Fruit fly (Drosophila melanogaster): Measurements from ENCODE around the gene CG15260.
A peak's percentile ranks its signal among the peaks of the same experiment; 100 is the strongest.

CG15260 gene

DNA sequence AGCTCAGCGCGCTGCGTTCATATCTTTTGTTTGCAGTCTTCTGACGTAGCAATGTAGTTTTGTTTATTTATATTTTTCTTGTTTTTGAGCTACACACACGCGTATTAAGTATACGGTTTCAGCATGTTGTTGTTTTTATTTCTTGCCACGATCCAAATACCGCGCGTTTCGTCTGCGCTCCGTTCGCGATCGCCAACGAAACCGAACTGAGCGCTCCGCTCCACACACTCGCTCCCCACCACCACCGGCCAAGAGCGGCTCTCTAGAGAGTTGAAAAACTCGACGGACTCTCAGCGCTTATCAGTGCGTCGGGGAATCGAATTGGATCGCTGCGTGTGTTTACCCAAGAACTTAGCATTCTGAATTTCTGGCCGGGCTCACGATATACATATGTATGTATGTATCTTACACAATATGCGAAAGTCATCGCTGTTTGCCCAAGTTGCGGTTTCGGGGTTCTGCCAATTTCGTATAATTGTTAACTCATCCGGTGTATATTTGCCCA lies 27.5 kb downstream of the CG15260 start, which contains the start of gene yuri (continued):
- TF ChIP-seq disco-r (GFP tag; optimal IDR thresholded peaks at IDR 0.05): no peak
- no peak for TF ChIP-seq dati (GFP tag; IDR thresholded peaks at IDR 0.05)
- TF ChIP-seq gro (GFP tag; optimal IDR thresholded peaks at IDR 0.05): peak; percentile 64
- TF ChIP-seq CG6854 (GFP tag; optimal IDR thresholded peaks at IDR 0.05): peak; percentile 43
- TF ChIP-seq Sox100B (GFP tag; optimal IDR thresholded peaks at IDR 0.05): no peak
- TF ChIP-seq Dad (GFP tag; optimal IDR thresholded peaks at IDR 0.05): no peak
- TF ChIP-seq kni (GFP tag; optimal IDR thresholded peaks at IDR 0.05): peak; percentile 79
- peak; percentile 1 for TF ChIP-seq Side (GFP tag; optimal IDR thresholded peaks at IDR 0.05)
- no peak for TF ChIP-seq ewg (GFP tag; optimal IDR thresholded peaks at IDR 0.05)
- 0 out of 2 replicates have a peak, but pooled peaks have one; percentile 38 for TF ChIP-seq CG11696 (GFP tag; IDR thresholded peaks at IDR 0.05)
- no peak for TF ChIP-seq CG10366 (GFP tag; IDR thresholded peaks at IDR 0.05)
- peak; percentile 74; the same call in 1 of the 2 replicates for TF ChIP-seq vvl (GFP tag; IDR thresholded peaks at IDR 0.05)
- TF ChIP-seq HLH54F (GFP tag; optimal IDR thresholded peaks at IDR 0.05): no peak
- TF ChIP-seq mirr (GFP tag; optimal IDR thresholded peaks at IDR 0.05): peak; percentile 71
- TF ChIP-seq CG5953 (GFP tag; IDR thresholded peaks at IDR 0.05): 0 out of 2 replicates have a peak, but pooled peaks have one; percentile 40
- TF ChIP-seq abd-A (tag; optimal IDR thresholded peaks at IDR 0.05): no peak
- no peak for TF ChIP-seq maf-S (GFP tag; optimal IDR thresholded peaks at IDR 0.05)
- peak; percentile 18 for TF ChIP-seq lilli (GFP tag; optimal IDR thresholded peaks at IDR 0.05)
- TF ChIP-seq dimm (GFP tag; IDR thresholded peaks at IDR 0.05): no peak
- TF ChIP-seq mld (GFP tag; IDR thresholded peaks at IDR 0.05; ENCODE audit: partially characterized antibody): 0 out of 3 replicates have a peak, but pooled peaks have one; percentile 18
- no peak for TF ChIP-seq Dfd (GFP tag; optimal IDR thresholded peaks at IDR 0.05)
- TF ChIP-seq Stat92E (GFP tag; optimal IDR thresholded peaks at IDR 0.05): peak in 1 of 3 experiments; percentile 57
- no peak for TF ChIP-seq CG1647 (GFP tag; optimal IDR thresholded peaks at IDR 0.05)
- peak; percentile 85 for TF ChIP-seq CG10543 (GFP tag; optimal IDR thresholded peaks at IDR 0.05)
- TF ChIP-seq CG33557 (GFP tag; optimal IDR thresholded peaks at IDR 0.05): peak; percentile 31
- TF ChIP-seq jing (GFP tag; optimal IDR thresholded peaks at IDR 0.05): no peak
- TF ChIP-seq CG2202 (tag; optimal IDR thresholded peaks at IDR 0.05): peak; percentile 41
- TF ChIP-seq lab (GFP tag; optimal IDR thresholded peaks at IDR 0.05): peak; percentile 71
- TF ChIP-seq kah (GFP tag; optimal IDR thresholded peaks at IDR 0.05): peak; percentile 66
- TF ChIP-seq lmd (GFP tag; IDR thresholded peaks at IDR 0.05): no peak
- no peak for TF ChIP-seq CG7556 (GFP tag; optimal IDR thresholded peaks at IDR 0.05)
- peak; percentile 40 for TF ChIP-seq trem (tag; optimal IDR thresholded peaks at IDR 0.05)
- TF ChIP-seq CG11093 (GFP tag; IDR thresholded peaks at IDR 0.05): no peak
- no peak for TF ChIP-seq CG12769 (tag; optimal IDR thresholded peaks at IDR 0.05)
- TF ChIP-seq CG1233 (GFP tag; optimal IDR thresholded peaks at IDR 0.05): peak; percentile 38
- TF ChIP-seq CG17385 (GFP tag; optimal IDR thresholded peaks at IDR 0.05): peak; percentile 57
- no peak for TF ChIP-seq Sin3A (optimal IDR thresholded peaks at IDR 0.05)
- TF ChIP-seq CG13296 (GFP tag; optimal IDR thresholded peaks at IDR 0.05): peak; percentile 63
- TF ChIP-seq shn (GFP tag; optimal IDR thresholded peaks at IDR 0.05): no peak
- no peak for TF ChIP-seq corto (GFP tag; optimal IDR thresholded peaks at IDR 0.05)
- no peak for TF ChIP-seq CG12744 (GFP tag; optimal IDR thresholded peaks at IDR 0.05)
- no peak for TF ChIP-seq sima (GFP tag; optimal IDR thresholded peaks at IDR 0.05)
- no peak for TF ChIP-seq CG11504 (tag; optimal IDR thresholded peaks at IDR 0.05)
- peak; percentile 89 for TF ChIP-seq HLHmδ (GFP tag; optimal IDR thresholded peaks at IDR 0.05)
- TF ChIP-seq dan (GFP tag; IDR thresholded peaks at IDR 0.05): no peak
- peak; percentile 18 for TF ChIP-seq YL-1 (GFP tag; optimal IDR thresholded peaks at IDR 0.05)
- TF ChIP-seq CG30431 (GFP tag; optimal IDR thresholded peaks at IDR 0.05): no peak
- no peak for TF ChIP-seq pita (GFP tag; optimal IDR thresholded peaks at IDR 0.05)
- TF ChIP-seq NFAT (GFP tag; IDR thresholded peaks at IDR 0.05): peak; percentile 52; the same call in 1 of the 2 replicates
- TF ChIP-seq ftz-f1 (GFP tag; optimal IDR thresholded peaks at IDR 0.05): peak; percentile 62
- 0 out of 2 replicates have a peak, but pooled peaks have one; percentile 43 for TF ChIP-seq CG16779 (GFP tag; IDR thresholded peaks at IDR 0.05)

All from whole organism, embryonic.